Worm (Caenorhabditis elegans) whole organism, L1 larva: ENCODE results near the gene F09B12.3.

Experiments
- C04F5.9 ChIP-seq: sonication (generic microtip); optimal IDR thresholded peaks from 2 replicates; lab custom pipeline; 2016; ENCODE audit warnings: missing genetic modification characterization, missing compliant biosample characterization
- C16A3.4 ChIP-seq: fragments of 150-350 bp; optimal IDR thresholded peaks from 2 replicates; lab custom pipeline; 2014; ENCODE audit warnings: missing biosample characterization, missing genetic modification characterization
- F16B12.6 ChIP-seq: fragments of 150-350 bp; optimal IDR thresholded peaks from 2 replicates; lab custom pipeline; 2014; ENCODE audit warnings: missing biosample characterization, missing genetic modification characterization
- alr-1 ChIP-seq: fragments of 200-800 bp; sonication (Bioruptor generic); optimal IDR thresholded peaks from 2 replicates; lab custom pipeline; 2018; ENCODE audit warnings: borderline replicate concordance, mild to moderate bottlenecking, missing genetic modification characterization, missing compliant biosample characterization
- aly-2 ChIP-seq: fragments of 150-350 bp; optimal IDR thresholded peaks from 2 replicates; lab custom pipeline; 2014; ENCODE audit warnings: missing biosample characterization, missing genetic modification characterization
- blmp-1 ChIP-seq: fragments of 150-350 bp; optimal IDR thresholded peaks from 2 replicates; lab custom pipeline; 2014; ENCODE audit warnings: missing biosample characterization, missing genetic modification characterization
- ceh-8 ChIP-seq: fragments of 200-800 bp; sonication (Bioruptor generic); optimal IDR thresholded peaks from 2 replicates; lab custom pipeline; 2018; ENCODE audit warnings: mild to moderate bottlenecking, missing genetic modification characterization, moderate library complexity, missing compliant biosample characterization
- ceh-90 ChIP-seq: sonication (generic microtip); optimal IDR thresholded peaks from 2 replicates; lab custom pipeline; 2016; ENCODE audit warnings: missing genetic modification characterization, missing compliant biosample characterization
- ces-1 ChIP-seq: fragments of 150-350 bp; optimal IDR thresholded peaks from 2 replicates; lab custom pipeline; 2014; ENCODE audit warnings: missing biosample characterization, missing genetic modification reagents, missing genetic modification characterization
- dsc-1 ChIP-seq: sonication (generic microtip); optimal IDR thresholded peaks from 2 replicates; lab custom pipeline; 2016; ENCODE audit warnings: mild to moderate bottlenecking, missing genetic modification characterization, missing compliant biosample characterization
- efl-3 ChIP-seq: fragments of 200-800 bp; sonication (Bioruptor generic); optimal IDR thresholded peaks from 2 replicates; lab custom pipeline; 2018; ENCODE audit warnings: mild to moderate bottlenecking, missing genetic modification characterization, missing compliant biosample characterization
- egl-27 ChIP-seq, 2 experiments: fragments of 150-350 bp in 1 of 2; sonication (generic microtip); optimal IDR thresholded peaks; 3 replicates each; lab custom pipeline; 2017 to 2018; ENCODE audit warnings: missing biosample characterization in 2 of 2, missing genetic modification characterization in 2 of 2, missing genetic modification reagents in 2 of 2
- elt-2 ChIP-seq: sonication (generic microtip); optimal IDR thresholded peaks from 2 replicates; lab custom pipeline; 2016; ENCODE audit warnings: missing genetic modification characterization, mild to moderate bottlenecking, inconsistent platforms, missing compliant biosample characterization, missing genetic modification reagents
- elt-3 ChIP-seq, 6 experiments: fragments of 150-350 bp in 1 of 6; sonication (generic microtip); optimal IDR thresholded peaks; 2 replicates each; lab custom pipeline; 2017 to 2018; ENCODE audit warnings: missing biosample characterization in 6 of 6, missing genetic modification characterization in 6 of 6, inconsistent platforms in 1 of 6
- ets-5 ChIP-seq: fragments of 200-800 bp; sonication (Bioruptor generic); IDR thresholded peaks from 2 replicates; pipeline ENCODE4 v1.3.6; 2022; ENCODE audit warnings: missing genetic modification characterization, missing compliant biosample characterization
- fkh-10 ChIP-seq: sonication (generic microtip); optimal IDR thresholded peaks from 2 replicates; lab custom pipeline; 2017; ENCODE audit warnings: missing biosample characterization, missing genetic modification reagents, missing genetic modification characterization
- fos-1 ChIP-seq: fragments of 150-350 bp; optimal IDR thresholded peaks from 2 replicates; lab custom pipeline; 2014; ENCODE audit warnings: missing biosample characterization, missing genetic modification characterization
- hlh-17 ChIP-seq: fragments of 200-800 bp; sonication (Bioruptor generic); optimal IDR thresholded peaks from 2 replicates; lab custom pipeline; 2018; ENCODE audit warnings: missing genetic modification characterization, mild to moderate bottlenecking, missing compliant biosample characterization, moderate library complexity, borderline replicate concordance
- hpl-2 ChIP-seq: fragments of 150-350 bp; optimal IDR thresholded peaks from 2 replicates; lab custom pipeline; 2014; ENCODE audit warnings: missing biosample characterization, missing genetic modification reagents, missing genetic modification characterization
- isw-1 ChIP-seq: fragments of 200-800 bp; sonication (Bioruptor generic); IDR thresholded peaks from 2 replicates; pipeline ENCODE4 v1.3.6; 2022; ENCODE audit warnings: missing genetic modification characterization, missing compliant biosample characterization
- jun-1 ChIP-seq: fragments of 150-350 bp; optimal IDR thresholded peaks from 2 replicates; lab custom pipeline; 2014; ENCODE audit warnings: missing biosample characterization, missing genetic modification reagents, missing genetic modification characterization
- lin-13 ChIP-seq: fragments of 150-350 bp; optimal IDR thresholded peaks from 2 replicates; lab custom pipeline; 2014; ENCODE audit warnings: missing biosample characterization, missing genetic modification reagents, missing genetic modification characterization
- lin-14 ChIP-seq: fragments of 200-800 bp; sonication (Bioruptor generic); optimal IDR thresholded peaks from 2 replicates; lab custom pipeline; 2018; ENCODE audit warnings: mild to moderate bottlenecking, missing genetic modification characterization, moderate library complexity, missing compliant biosample characterization
- lin-15B ChIP-seq: fragments of 150-350 bp; sonication (generic microtip); optimal IDR thresholded peaks from 3 replicates; lab custom pipeline; 2014; ENCODE audit warnings: missing biosample characterization, missing genetic modification characterization
- lin-35 ChIP-seq, 2 experiments: fragments of 150-350 bp; optimal IDR thresholded peaks; 2 replicates each; lab custom pipeline; 2014; ENCODE audit warnings: missing biosample characterization in 2 of 2, missing genetic modification characterization in 2 of 2, missing genetic modification reagents in 2 of 2
- lsy-2 ChIP-seq, 2 experiments: fragments of 150-350 bp; optimal IDR thresholded peaks; 2 replicates each; lab custom pipeline; 2014; ENCODE audit warnings: missing biosample characterization in 2 of 2, missing genetic modification characterization in 2 of 2
- mab-9 ChIP-seq: fragments of 200-800 bp; sonication (Bioruptor generic); IDR thresholded peaks from 2 replicates; pipeline ENCODE4 v1.3.6; 2022; ENCODE audit warnings: missing genetic modification reagents, missing genetic modification characterization, missing compliant biosample characterization
- mef-2 ChIP-seq: fragments of 150-350 bp; optimal IDR thresholded peaks from 2 replicates; lab custom pipeline; 2014; ENCODE audit warnings: missing biosample characterization, missing genetic modification characterization
- mep-1 ChIP-seq: fragments of 150-350 bp; optimal IDR thresholded peaks from 2 replicates; lab custom pipeline; 2014; ENCODE audit warnings: missing biosample characterization, missing genetic modification characterization
- nhr-11 ChIP-seq: fragments of 150-350 bp; optimal IDR thresholded peaks from 2 replicates; lab custom pipeline; 2014; ENCODE audit warnings: missing biosample characterization, missing genetic modification characterization
- nhr-19 ChIP-seq: fragments of 200-800 bp; sonication (Bioruptor generic); conservative IDR thresholded peaks from 2 replicates; pipeline ENCODE4 v1.3.6; 2022; ENCODE audit warnings: missing genetic modification characterization, missing compliant biosample characterization
- nhr-28 ChIP-seq: fragments of 150-350 bp; optimal IDR thresholded peaks from 2 replicates; lab custom pipeline; 2014; ENCODE audit warnings: missing biosample characterization, missing genetic modification characterization
- nhr-71 ChIP-seq: sonication (generic microtip); optimal IDR thresholded peaks from 2 replicates; lab custom pipeline; 2016; ENCODE audit warnings: mild to moderate bottlenecking, missing genetic modification characterization, moderate library complexity, missing compliant biosample characterization
- nhr-76 ChIP-seq: sonication (generic microtip); optimal IDR thresholded peaks from 2 replicates; lab custom pipeline; 2017; ENCODE audit warnings: missing biosample characterization, missing genetic modification characterization
- nhr-77 ChIP-seq: fragments of 150-350 bp; optimal IDR thresholded peaks from 2 replicates; lab custom pipeline; 2014; ENCODE audit warnings: missing biosample characterization, missing genetic modification characterization
- nhr-85 ChIP-seq: sonication (generic microtip); peaks from one replicate; lab custom pipeline; 2016; ENCODE audit warnings: missing genetic modification characterization, inconsistent platforms, missing compliant biosample characterization
- nhr-90 ChIP-seq: sonication (generic microtip); optimal IDR thresholded peaks from 2 replicates; lab custom pipeline; 2016; ENCODE audit warnings: mild to moderate bottlenecking, missing genetic modification characterization, missing compliant biosample characterization; ENCODE audit not compliant: poor library complexity
- pag-3 ChIP-seq: sonication (generic microtip); optimal IDR thresholded peaks from 2 replicates; lab custom pipeline; 2017; ENCODE audit warnings: missing genetic modification characterization, mild to moderate bottlenecking, missing compliant biosample characterization, antibody characterized with exemption, borderline replicate concordance; ENCODE audit not compliant: insufficient read depth
- pax-3 ChIP-seq: fragments of 200-800 bp; sonication (Bioruptor generic); optimal IDR thresholded peaks from 2 replicates; lab custom pipeline; 2018; ENCODE audit warnings: mild to moderate bottlenecking, missing genetic modification characterization, moderate library complexity, missing compliant biosample characterization
- pqm-1 ChIP-seq: sonication (generic microtip); optimal IDR thresholded peaks from 3 replicates; lab custom pipeline; 2017; ENCODE audit warnings: missing biosample characterization, missing genetic modification characterization
- skn-1 ChIP-seq: fragments of 150-350 bp; optimal IDR thresholded peaks from 2 replicates; lab custom pipeline; 2014; ENCODE audit warnings: missing biosample characterization, missing genetic modification characterization
- snpc-4 ChIP-seq: fragments of 150-350 bp; optimal IDR thresholded peaks from 2 replicates; lab custom pipeline; 2014; ENCODE audit warnings: missing biosample characterization, missing genetic modification characterization
- snu-23 ChIP-seq: sonication (generic microtip); optimal IDR thresholded peaks from 2 replicates; lab custom pipeline; 2016; ENCODE audit warnings: missing genetic modification characterization, missing compliant biosample characterization
- swsn-7 ChIP-seq: sonication (generic microtip); optimal IDR thresholded peaks from 2 replicates; lab custom pipeline; 2016; ENCODE audit warnings: missing genetic modification characterization, missing compliant biosample characterization
- tlp-1 ChIP-seq: fragments of 150-350 bp; optimal IDR thresholded peaks from 2 replicates; lab custom pipeline; 2014; ENCODE audit warnings: missing biosample characterization, missing genetic modification characterization
- unc-130 ChIP-seq: fragments of 150-350 bp; optimal IDR thresholded peaks from 2 replicates; lab custom pipeline; 2017; ENCODE audit warnings: missing biosample characterization, missing genetic modification characterization, inconsistent platforms
- unc-86 ChIP-seq: sonication (generic microtip); optimal IDR thresholded peaks from 2 replicates; lab custom pipeline; 2016; ENCODE audit warnings: missing genetic modification characterization, missing compliant biosample characterization
- zag-1 ChIP-seq: fragments of 150-350 bp; optimal IDR thresholded peaks from 2 replicates; lab custom pipeline; 2014; ENCODE audit warnings: missing biosample characterization, missing genetic modification characterization
- zip-4 ChIP-seq: fragments of 200-800 bp; sonication (Bioruptor generic); optimal IDR thresholded peaks from 2 replicates; lab custom pipeline; 2018; ENCODE audit warnings: mild to moderate bottlenecking, missing genetic modification characterization, moderate library complexity, missing compliant biosample characterization
- ztf-11 ChIP-seq, 2 experiments: sonication (generic microtip); optimal IDR thresholded peaks; 2 replicates each; lab custom pipeline; 2016 to 2017; ENCODE audit warnings: missing genetic modification characterization in 2 of 2, missing biosample characterization in 1 of 2, missing compliant biosample characterization in 1 of 2

The F09B12.3 gene

ce11 chrX:15097763-15098162 is at the start of gene F09B12.3:
F09B12.3 (minus strand) TSS chrX:15097954.
- no peak for TF ChIP-seq ceh-8 (GFP tag; lab: Kevin White, UChicago)
- TF ChIP-seq tlp-1 (tag; lab: Kevin White, UChicago): peak; percentile 33
- TF ChIP-seq elt-2 (tag; lab: Kevin White, UChicago): peak; percentile 77
- peak; percentile 55 for TF ChIP-seq pqm-1

ce11 chrX:15146415-15147210 is 48.9 kb upstream of the F09B12.3 start:
- TF ChIP-seq nhr-28 (tag; lab: Kevin White, UChicago) (no peak), nhr-90 (tag; lab: Kevin White, UChicago) (peak; percentile 21), nhr-77 (tag; lab: Kevin White, UChicago) (no peak), mef-2 (tag; lab: Kevin White, UChicago) (no peak), ets-5 (GFP tag; lab: Robert Waterston, UW) (no peak), lin-14 (GFP tag; lab: Kevin White, UChicago) (no peak), lin-15B (tag; lab: Kevin White, UChicago) (no peak), C04F5.9 (tag; lab: Kevin White, UChicago) (no peak), mab-9 (GFP tag; lab: Robert Waterston, UW) (no peak), zip-4 (no peak), ceh-90 (tag; lab: Kevin White, UChicago) (no peak), unc-86 (no peak), aly-2 (tag; lab: Kevin White, UChicago) (no peak), lin-35 (GFP tag; optimal IDR thresholded peaks at IDR 0.05; lab: Kevin White, UChicago) (peak in 1 of 2 experiments; percentile 50), dsc-1 (tag; lab: Kevin White, UChicago) (no peak), alr-1 (no peak), ces-1 (GFP tag; lab: Kevin White, UChicago) (no peak), swsn-7 (tag; lab: Kevin White, UChicago) (no peak), mep-1 (tag; lab: Kevin White, UChicago) (no peak), fkh-10 (no peak), jun-1 (tag; lab: Kevin White, UChicago) (no peak), unc-130 (tag; lab: Kevin White, UChicago) (no peak), skn-1 (no peak), nhr-11 (tag; lab: Kevin White, UChicago) (no peak), pax-3 (tag; lab: Kevin White, UChicago) (no peak), fos-1 (tag; lab: Kevin White, UChicago) (no peak), egl-27 (tag; optimal IDR thresholded peaks at IDR 0.05; lab: Kevin White, UChicago) (no peak), pag-3 (tag; lab: Kevin White, UChicago) (no peak), snpc-4 (tag; lab: Kevin White, UChicago) (no peak), elt-3 (tag; optimal IDR thresholded peaks at IDR 0.05; lab: Kevin White, UChicago) (peak in 1 of 6 experiments; percentile 19), F16B12.6 (tag; lab: Kevin White, UChicago) (no peak), nhr-85 (tag; lab: Kevin White, UChicago) (no peak), nhr-71 (tag; lab: Kevin White, UChicago) (peak; percentile 22), C16A3.4 (tag; lab: Kevin White, UChicago) (peak; percentile 44), zag-1 (tag; lab: Kevin White, UChicago) (no peak), nhr-76 (tag; lab: Kevin White, UChicago) (no peak), efl-3 (no peak), snu-23 (GFP tag; lab: Kevin White, UChicago) (peak; percentile 18), isw-1 (GFP tag; lab: Robert Waterston, UW) (no peak), lsy-2 (tag; optimal IDR thresholded peaks at IDR 0.05; lab: Kevin White, UChicago) (no peak), nhr-19 (GFP tag; lab: Robert Waterston, UW) (peak; percentile 14; the same call in 1 of the 2 replicates), lin-13 (GFP tag; lab: Kevin White, UChicago) (no peak), blmp-1 (tag; lab: Kevin White, UChicago) (no peak), ztf-11 (tag; optimal IDR thresholded peaks at IDR 0.05; lab: Kevin White, UChicago) (no peak), hpl-2 (GFP tag; lab: Kevin White, UChicago) (no peak), hlh-17 (GFP tag; lab: Kevin White, UChicago) (no peak)
